Fruit fly (Drosophila melanogaster) whole organism, embryonic: ENCODE results near the gene CG15362.

Experiments used
- BtbVII ChIP-seq: fragments of 200-800 bp; sonication (Bioruptor generic); optimal IDR thresholded peaks from 3 replicates; lab custom pipeline; 2017; ENCODE audit warnings: missing biosample characterization, mild to moderate bottlenecking, missing genetic modification characterization
- CG10209 ChIP-seq: fragments of 200-800 bp; sonication (Bioruptor generic); optimal IDR thresholded peaks from 3 replicates; lab custom pipeline; 2017; ENCODE audit warnings: missing biosample characterization, mild to moderate bottlenecking, missing genetic modification characterization, missing genetic modification reagents
- CG10959 ChIP-seq: fragments of 200-800 bp; sonication (Bioruptor generic); IDR thresholded peaks from 2 replicates; pipeline ENCODE4 v1.3.6; 2022; ENCODE audit warnings: missing biosample characterization, missing genetic modification characterization
- CG11456 ChIP-seq: fragments of 200-800 bp; sonication (Bioruptor generic); IDR thresholded peaks from 3 replicates; pipeline ENCODE4 v1.3.6; 2022; ENCODE audit warnings: missing biosample characterization, missing genetic modification characterization
- CG12104 ChIP-seq: fragments of 200-800 bp; sonication (Bioruptor generic); optimal IDR thresholded peaks from 3 replicates; lab custom pipeline; 2016; ENCODE audit warnings: missing biosample characterization, missing genetic modification characterization
- CG12219 ChIP-seq: fragments of 200-800 bp; sonication (Bioruptor generic); optimal IDR thresholded peaks from 3 replicates; lab custom pipeline; 2018; ENCODE audit warnings: missing biosample characterization, mild to moderate bottlenecking, missing genetic modification characterization
- CG12942 ChIP-seq: fragments of 200-800 bp; sonication (Bioruptor generic); optimal IDR thresholded peaks from 3 replicates; lab custom pipeline; 2016; ENCODE audit warnings: missing biosample characterization, missing genetic modification characterization
- CG14050 ChIP-seq: fragments of 200-800 bp; sonication (Bioruptor generic); IDR thresholded peaks from 3 replicates; pipeline ENCODE4 v1.3.6; 2022; ENCODE audit warnings: missing biosample characterization, missing genetic modification characterization
- CG2678 ChIP-seq: fragments of 200-800 bp; sonication (Bioruptor generic); optimal IDR thresholded peaks from 3 replicates; lab custom pipeline; 2019; ENCODE audit warnings: missing biosample characterization, mild to moderate bottlenecking, missing genetic modification characterization, moderate library complexity
- CG2712 ChIP-seq: fragments of 200-800 bp; optimal IDR thresholded peaks from 3 replicates; lab custom pipeline; 2019; ENCODE audit warnings: missing biosample characterization, mild to moderate bottlenecking, missing genetic modification characterization, moderate library complexity
- CG31224 ChIP-seq: fragments of 200-800 bp; sonication (Bioruptor generic); IDR thresholded peaks from 2 replicates; pipeline ENCODE4 v1.3.6; 2022; ENCODE audit warnings: missing biosample characterization, missing genetic modification characterization
- CG3726 ChIP-seq: fragments of 200-800 bp; sonication (Bioruptor generic); IDR thresholded peaks from 3 replicates; pipeline ENCODE4, ENCODE4 v1.3.6; 2022; ENCODE audit warnings: missing biosample characterization, missing genetic modification characterization
- CG43689 ChIP-seq: fragments of 200-800 bp; sonication (Bioruptor generic); IDR thresholded peaks from 2 replicates; pipeline ENCODE4 v1.3.6; 2022; ENCODE audit warnings: missing biosample characterization, missing genetic modification characterization
- CG4424 ChIP-seq: fragments of 200-800 bp; sonication (Bioruptor generic); optimal IDR thresholded peaks from 3 replicates; lab custom pipeline; 2016; ENCODE audit warnings: missing biosample characterization, missing genetic modification characterization
- CG4617 ChIP-seq: fragments of 200-800 bp; sonication (Bioruptor generic); optimal IDR thresholded peaks from 3 replicates; lab custom pipeline; 2016; ENCODE audit warnings: missing biosample characterization, missing genetic modification characterization, borderline replicate concordance
- CG4820 ChIP-seq: fragments of 200-800 bp; sonication (Bioruptor generic); optimal IDR thresholded peaks from 3 replicates; lab custom pipeline; 2016; ENCODE audit warnings: missing biosample characterization, missing genetic modification characterization
- CG6765 ChIP-seq: fragments of 200-800 bp; sonication (Bioruptor generic); optimal IDR thresholded peaks from 3 replicates; lab custom pipeline; 2017; ENCODE audit warnings: missing biosample characterization, mild to moderate bottlenecking, missing genetic modification characterization
- CG6791 ChIP-seq: fragments of 200-800 bp; sonication (Bioruptor generic); IDR thresholded peaks from 3 replicates; pipeline ENCODE4 v1.3.6; 2022; ENCODE audit warnings: missing biosample characterization, missing genetic modification characterization; ENCODE audit not compliant: partially characterized antibody
- CG8944 ChIP-seq: fragments of 200-800 bp; sonication (Bioruptor generic); optimal IDR thresholded peaks from 3 replicates; lab custom pipeline; 2016; ENCODE audit warnings: missing biosample characterization, missing genetic modification characterization
- CG9727 ChIP-seq: fragments of 200-800 bp; sonication (Bioruptor generic); optimal IDR thresholded peaks from 3 replicates; lab custom pipeline; 2017; ENCODE audit warnings: missing biosample characterization, mild to moderate bottlenecking, missing genetic modification characterization
- Dip2 ChIP-seq: fragments of 200-800 bp; sonication (Bioruptor generic); IDR thresholded peaks from 2 replicates; pipeline ENCODE4 v1.3.6; 2022; ENCODE audit warnings: missing biosample characterization, missing genetic modification characterization
- Eip74EF ChIP-seq, 2 experiments: fragments of 200-800 bp in 1 of 2; fragments of >200 bp in 1 of 2; sonication (Bioruptor generic) in 1 of 2; optimal IDR thresholded peaks; 2 replicates each; lab custom pipeline; 2017 to 2019; ENCODE audit warnings: missing biosample characterization in 2 of 2, missing genetic modification characterization in 2 of 2, mild to moderate bottlenecking in 1 of 2, moderate library complexity in 1 of 2
- Hr78 ChIP-seq, 2 experiments: fragments of 200-800 bp in 1 of 2; fragments of >200 bp in 1 of 2; sonication (Bioruptor generic) in 1 of 2; optimal IDR thresholded peaks; 2 replicates each; lab custom pipeline; 2017 to 2019; ENCODE audit warnings: missing biosample characterization in 2 of 2, missing genetic modification characterization in 2 of 2, mild to moderate bottlenecking in 1 of 2, moderate library complexity in 1 of 2
- Meics ChIP-seq: fragments of 200-800 bp; sonication (Bioruptor generic); optimal IDR thresholded peaks from 2 replicates; lab custom pipeline; 2017; ENCODE audit warnings: missing biosample characterization, mild to moderate bottlenecking, missing genetic modification characterization
- Sin3A ChIP-seq: fragments of >200 bp; optimal IDR thresholded peaks from 2 replicates; lab custom pipeline; 2018
- Ssrp ChIP-seq: fragments of 200-800 bp; sonication (Bioruptor generic); optimal IDR thresholded peaks from 2 replicates; lab custom pipeline; 2018; ENCODE audit warnings: missing biosample characterization, mild to moderate bottlenecking, missing genetic modification characterization, moderate library complexity
- Trl ChIP-seq, 3 experiments: fragments of >200 bp in 2 of 3; fragments of 200-800 bp in 1 of 3; sonication (Bioruptor generic) in 1 of 3; optimal IDR thresholded peaks; 2 replicates in 1 of 3; 3 replicates in 2 of 3; lab custom pipeline; 2016 to 2017; ENCODE audit warnings: missing biosample characterization in 1 of 3, missing genetic modification characterization in 1 of 3
- amos ChIP-seq: fragments of 200-800 bp; sonication (Bioruptor generic); IDR thresholded peaks from 2 replicates; pipeline ENCODE4 v1.3.6; 2022; ENCODE audit warnings: missing biosample characterization, missing genetic modification characterization; ENCODE audit not compliant: partially characterized antibody
- ara ChIP-seq: fragments of 200-800 bp; sonication (Bioruptor generic); IDR thresholded peaks from 2 replicates; pipeline ENCODE4 v1.3.6; 2022; ENCODE audit warnings: missing biosample characterization, missing genetic modification characterization
- bowl ChIP-seq: fragments of 200-800 bp; sonication (Bioruptor generic); IDR thresholded peaks from 2 replicates; pipeline ENCODE4 v1.3.6; 2022; ENCODE audit warnings: missing biosample characterization, missing genetic modification characterization
- bsh ChIP-seq, 2 experiments: fragments of 200-800 bp; sonication (Bioruptor generic); optimal IDR thresholded peaks; 2 replicates each; lab custom pipeline; 2017 to 2018; ENCODE audit warnings: mild to moderate bottlenecking in 2 of 2, missing biosample characterization in 2 of 2, missing genetic modification characterization in 2 of 2, moderate library complexity in 1 of 2
- croc ChIP-seq: fragments of 200-800 bp; sonication (Bioruptor generic); conservative IDR thresholded peaks from 3 replicates; pipeline ENCODE4 v1.3.6; 2022; ENCODE audit warnings: missing biosample characterization, missing genetic modification characterization
- dati ChIP-seq: fragments of 200-800 bp; sonication (Bioruptor generic); IDR thresholded peaks from 2 replicates; pipeline ENCODE4 v1.3.6; 2022; ENCODE audit warnings: missing biosample characterization, missing genetic modification characterization
- disco-r ChIP-seq: fragments of 200-800 bp; sonication (Bioruptor generic); optimal IDR thresholded peaks from 2 replicates; lab custom pipeline; 2016; ENCODE audit warnings: missing biosample characterization, missing genetic modification characterization
- ewg ChIP-seq: fragments of 200-800 bp; sonication (Bioruptor generic); optimal IDR thresholded peaks from 3 replicates; lab custom pipeline; 2017; ENCODE audit warnings: mild to moderate bottlenecking, missing biosample characterization, missing genetic modification reagents, missing genetic modification characterization
- h ChIP-seq: fragments of >200 bp; optimal IDR thresholded peaks from 2 replicates; lab custom pipeline; 2017
- kay ChIP-seq: fragments of 200-800 bp; sonication (Bioruptor generic); optimal IDR thresholded peaks from 2 replicates; lab custom pipeline; 2016; ENCODE audit warnings: missing biosample characterization, missing genetic modification characterization
- lbe ChIP-seq: fragments of 200-800 bp; sonication (Bioruptor generic); optimal IDR thresholded peaks from 2 replicates; lab custom pipeline; 2016; ENCODE audit warnings: missing biosample characterization, mild to moderate bottlenecking, missing genetic modification characterization
- lilli ChIP-seq: fragments of 200-800 bp; sonication (Bioruptor generic); optimal IDR thresholded peaks from 3 replicates; lab custom pipeline; 2016; ENCODE audit warnings: missing biosample characterization, missing genetic modification characterization
- lmd ChIP-seq: fragments of 200-800 bp; sonication (Bioruptor generic); IDR thresholded peaks from 2 replicates; pipeline ENCODE4 v1.3.6; 2022; ENCODE audit warnings: missing biosample characterization, missing genetic modification characterization
- slp2 ChIP-seq: fragments of 200-800 bp; sonication (Bioruptor generic); optimal IDR thresholded peaks from 2 replicates; lab custom pipeline; 2016; ENCODE audit warnings: missing biosample characterization, missing genetic modification characterization
- sna ChIP-seq: fragments of 200-800 bp; sonication (Bioruptor generic); IDR thresholded peaks from 2 replicates; pipeline ENCODE4 v1.3.6; 2022; ENCODE audit warnings: missing biosample characterization, missing genetic modification characterization; ENCODE audit not compliant: partially characterized antibody
- sqz ChIP-seq: fragments of 200-800 bp; sonication (Bioruptor generic); optimal IDR thresholded peaks from 3 replicates; lab custom pipeline; 2018; ENCODE audit warnings: missing biosample characterization, mild to moderate bottlenecking, missing genetic modification characterization
- ssp ChIP-seq: fragments of 200-800 bp; sonication (Bioruptor generic); IDR thresholded peaks from 2 replicates; pipeline ENCODE4 v1.3.6; 2022; ENCODE audit warnings: missing biosample characterization, missing genetic modification characterization
- wek ChIP-seq: fragments of 200-800 bp; sonication (Bioruptor generic); optimal IDR thresholded peaks from 3 replicates; lab custom pipeline; 2018; ENCODE audit warnings: missing biosample characterization, mild to moderate bottlenecking, missing genetic modification characterization, moderate library complexity
- zfh2 ChIP-seq: fragments of 200-800 bp; sonication (Bioruptor generic); optimal IDR thresholded peaks from 2 replicates; lab custom pipeline; 2016; ENCODE audit warnings: missing biosample characterization, missing genetic modification characterization

The CG15362 gene

dm6 chr2L:1981726-1982367, 871 bp downstream of the CG15362 start, which contains the start of gene CG7289 (continued):
- TF ChIP-seq CG6765 (GFP tag; lab: Kevin White, UChicago): no peak
- 0 out of 2 replicates have a peak, but pooled peaks have one; percentile 27 for TF ChIP-seq sna
- peak; percentile 64 for TF ChIP-seq amos
- no peak for TF ChIP-seq Ssrp

dm6 chr2L:1986343-1987280, 5.6 kb downstream of the CG15362 start:
- TF ChIP-seq Eip74EF (GFP tag; optimal IDR thresholded peaks at IDR 0.05; lab: Kevin White, UChicago) (no peak), CG4820 (GFP tag; lab: Kevin White, UChicago) (no peak), lmd (peak; percentile 61; the same call in 1 of the 2 replicates), Meics (GFP tag; lab: Kevin White, UChicago) (peak; percentile 80), CG10209 (peak; percentile 38), CG3726 (GFP tag; lab: Robert Waterston, UW) (no peak), CG43689 (GFP tag; lab: Robert Waterston, UW) (no peak), Dip2 (GFP tag; lab: Robert Waterston, UW) (no peak), ssp (GFP tag; lab: Robert Waterston, UW) (no peak), CG12942 (GFP tag; lab: Kevin White, UChicago) (no peak), Sin3A (lab: Kevin White, UChicago) (no peak), lilli (GFP tag; lab: Kevin White, UChicago) (peak; percentile 72), wek (GFP tag; lab: Kevin White, UChicago) (no peak), BtbVII (GFP tag; lab: Kevin White, UChicago) (peak; percentile 37), CG8944 (no peak), sqz (no peak), CG12104 (GFP tag; lab: Kevin White, UChicago) (no peak), CG6791 (GFP tag; lab: Robert Waterston, UW) (no peak), CG12219 (GFP tag; lab: Kevin White, UChicago) (peak; percentile 48), CG14050 (peak; percentile 52), CG4617 (GFP tag; lab: Kevin White, UChicago) (no peak), ewg (GFP tag; lab: Kevin White, UChicago) (no peak), dati (no peak), ara (0 out of 2 replicates have a peak, but pooled peaks have one; percentile 10), Trl (optimal IDR thresholded peaks at IDR 0.05; lab: Kevin White, UChicago) (no peak), Trl (GFP tag; optimal IDR thresholded peaks at IDR 0.05; lab: Kevin White, UChicago) (peak; percentile 62), disco-r (no peak), zfh2 (GFP tag; lab: Kevin White, UChicago) (peak; percentile 77), h (lab: Kevin White, UChicago) (no peak), CG2678 (tag; lab: Kevin White, UChicago) (peak; percentile 66), CG10959 (GFP tag; lab: Robert Waterston, UW) (no peak), lbe (GFP tag; lab: Kevin White, UChicago) (peak; percentile 62), CG9727 (GFP tag; lab: Kevin White, UChicago) (peak; percentile 47), slp2 (no peak), kay (GFP tag; lab: Kevin White, UChicago) (no peak), CG11456 (GFP tag; lab: Robert Waterston, UW) (peak; percentile 75; the same call in 2 of the 3 replicates), Hr78 (GFP tag; optimal IDR thresholded peaks at IDR 0.05; lab: Kevin White, UChicago) (peak in 1 of 2 experiments; percentile 94), CG2712 (peak; percentile 18), croc (GFP tag; lab: Robert Waterston, UW) (no peak), bowl (GFP tag; lab: Robert Waterston, UW) (no peak), bsh (GFP tag; optimal IDR thresholded peaks at IDR 0.05; lab: Kevin White, UChicago) (peak in 1 of 2 experiments; percentile 19), CG4424 (GFP tag; lab: Kevin White, UChicago) (peak; percentile 1), CG31224 (no peak)
